Fruit fly (Drosophila melanogaster) whole organism, prepupa: Measurements from ENCODE around the gene CG11670.

Source experiments
- CG8319 ChIP-seq: fragments of 200-800 bp; sonication (Bioruptor generic); optimal IDR thresholded peaks from 3 replicates; lab custom pipeline; 2016; ENCODE audit warnings: missing biosample characterization, missing genetic modification characterization
- acj6 ChIP-seq: fragments of 200-800 bp; sonication (Bioruptor generic); optimal IDR thresholded peaks from 3 replicates; lab custom pipeline; 2016; ENCODE audit warnings: missing biosample characterization, missing genetic modification characterization
- fd85E ChIP-seq: fragments of 200-800 bp; sonication (Bioruptor generic); optimal IDR thresholded peaks from 3 replicates; lab custom pipeline; 2016; ENCODE audit warnings: missing biosample characterization, missing genetic modification characterization

DNA sequence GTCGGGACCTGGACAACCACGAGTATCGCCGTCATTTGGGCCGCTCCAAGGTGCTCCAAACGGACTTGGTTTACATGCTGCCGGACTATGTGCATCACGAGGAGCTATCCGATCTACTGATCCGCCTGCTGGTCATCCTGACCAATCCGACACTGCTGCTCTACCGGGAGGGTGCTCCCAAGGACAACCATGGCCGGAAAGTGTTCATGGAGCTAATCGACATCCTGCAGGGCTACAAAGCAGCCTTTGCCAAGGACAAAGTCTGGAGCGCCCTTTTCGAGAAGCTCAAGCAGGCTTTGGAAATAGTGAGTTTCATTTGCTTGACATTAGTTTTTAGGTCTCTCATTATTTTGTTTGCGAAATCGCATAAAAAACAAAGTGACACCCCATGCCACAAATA lies 47.1 kb downstream of the CG11670 start, which contains the start of gene CG34308:
- TF ChIP-seq fd85E (GFP tag; lab: Kevin White, UChicago) = no peak
- no peak for TF ChIP-seq CG8319
- no peak for TF ChIP-seq acj6 (GFP tag; lab: Kevin White, UChicago)
